Worm (Caenorhabditis elegans): ENCODE data around the gene E02A10.3.
A peak's percentile ranks its signal among the peaks of the same experiment; 100 is the strongest.

E02A10.3 gene

DNA sequence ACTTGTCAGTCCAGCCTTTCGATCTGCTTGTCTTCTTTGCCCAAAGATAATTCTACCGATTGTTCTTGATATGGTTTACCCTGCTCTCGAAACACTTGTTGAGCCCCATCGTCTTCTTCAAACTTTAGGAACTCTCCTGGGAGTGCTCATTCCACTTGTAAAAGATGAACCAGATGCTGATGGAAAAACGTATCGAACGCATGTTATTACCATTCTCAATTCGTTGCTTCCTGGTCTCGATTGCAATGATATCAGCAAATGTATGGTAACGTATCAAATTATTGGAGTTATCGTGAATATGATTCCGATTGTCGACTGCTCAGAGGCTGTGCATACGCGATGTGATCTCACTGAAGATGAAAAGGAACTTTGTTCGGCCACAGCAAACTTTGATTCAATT, 22.4 kb downstream of the E02A10.3 start:
- no peak for TF ChIP-seq sdz-38 (tag; optimal IDR thresholded peaks at IDR 0.05)
- no peak for TF ChIP-seq ceh-58 (GFP tag; IDR thresholded peaks at IDR 0.05)
- TF ChIP-seq him-1 (tag; optimal IDR thresholded peaks at IDR 0.05): no peak

DNA sequence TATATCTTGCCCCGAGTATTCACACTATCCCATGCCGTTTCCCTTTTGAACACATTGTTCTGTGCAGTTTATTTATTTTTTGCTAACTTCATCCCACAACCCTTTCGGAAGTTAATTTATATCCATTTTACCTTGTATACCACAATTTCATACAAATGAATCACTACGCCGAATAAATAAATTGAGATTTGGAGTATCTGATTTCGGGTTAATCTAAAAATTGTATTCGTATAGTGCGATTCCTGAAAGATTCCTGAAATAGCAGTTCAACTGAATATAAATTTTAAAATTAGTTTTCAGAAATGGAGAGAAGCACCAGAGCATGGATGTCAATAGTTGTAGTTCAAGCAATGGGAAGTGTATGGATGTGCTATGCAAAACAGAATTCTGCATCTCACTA, 27.7 kb downstream of the E02A10.3 start, which contains the start of gene erg-28:
erg-28 (plus strand) TSS at position 301 of the 400 bp plus-strand sequence.
- peak; percentile 29 for TF ChIP-seq him-1 (tag; optimal IDR thresholded peaks at IDR 0.05)
- TF ChIP-seq rpc-1 (optimal IDR thresholded peaks at IDR 0.05): no peak
- no peak for TF ChIP-seq rpc-1 (tag; optimal IDR thresholded peaks at IDR 0.05)

DNA sequence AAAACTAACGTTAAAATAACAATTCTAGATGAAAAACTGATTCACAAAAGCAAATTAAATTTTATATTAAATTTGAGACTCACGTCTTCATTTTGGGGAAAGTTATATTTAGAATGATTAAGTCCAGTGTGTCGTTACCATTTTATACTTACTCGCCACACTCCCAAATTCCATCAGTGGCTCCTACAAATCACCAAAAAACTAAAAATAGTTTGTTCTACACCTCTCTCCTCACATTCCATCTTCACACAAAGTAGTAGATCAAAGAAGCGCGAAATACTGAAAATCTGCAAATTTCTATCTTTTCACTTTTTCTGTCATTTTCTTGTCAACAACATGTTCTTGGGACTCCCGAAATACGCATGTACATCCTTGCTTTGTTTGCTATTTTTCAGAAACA, 29.5 kb downstream of the E02A10.3 start, which contains the start of gene ZC116.5:
ZC116.5 (minus strand) TSS at position 101 of the 400 bp plus-strand sequence.
- no peak for TF ChIP-seq F22D6.2 (tag; optimal IDR thresholded peaks at IDR 0.05)
- TF ChIP-seq snpc-1.3 (tag; optimal IDR thresholded peaks at IDR 0.05; ENCODE audit: insufficient read depth): no peak
- no peak for TF ChIP-seq B0019.2 (GFP tag; conservative IDR thresholded peaks at IDR 0.05)
- TF ChIP-seq F57A8.1 (GFP tag; optimal IDR thresholded peaks at IDR 0.05): no peak
- no peak for TF ChIP-seq D2030.7 (GFP tag; IDR thresholded peaks at IDR 0.05)
- no peak for TF ChIP-seq bed-2 (GFP tag; IDR thresholded peaks at IDR 0.05)
- no peak for TF ChIP-seq aptf-3 (GFP tag; IDR thresholded peaks at IDR 0.05)
- TF ChIP-seq sdz-38 (tag; optimal IDR thresholded peaks at IDR 0.05): no peak
- no peak for TF ChIP-seq lag-1 (GFP tag; IDR thresholded peaks at IDR 0.05)
- no peak for TF ChIP-seq pha-4 (tag; optimal IDR thresholded peaks at IDR 0.05)
- TF ChIP-seq ekl-4 (GFP tag; IDR thresholded peaks at IDR 0.05): no peak
- no peak for TF ChIP-seq unc-130 (GFP tag; optimal IDR thresholded peaks at IDR 0.05)
- TF ChIP-seq let-526 (GFP tag; IDR thresholded peaks at IDR 0.05): no peak
- no peak for TF ChIP-seq T07F8.4 (tag; optimal IDR thresholded peaks at IDR 0.05)

DNA sequence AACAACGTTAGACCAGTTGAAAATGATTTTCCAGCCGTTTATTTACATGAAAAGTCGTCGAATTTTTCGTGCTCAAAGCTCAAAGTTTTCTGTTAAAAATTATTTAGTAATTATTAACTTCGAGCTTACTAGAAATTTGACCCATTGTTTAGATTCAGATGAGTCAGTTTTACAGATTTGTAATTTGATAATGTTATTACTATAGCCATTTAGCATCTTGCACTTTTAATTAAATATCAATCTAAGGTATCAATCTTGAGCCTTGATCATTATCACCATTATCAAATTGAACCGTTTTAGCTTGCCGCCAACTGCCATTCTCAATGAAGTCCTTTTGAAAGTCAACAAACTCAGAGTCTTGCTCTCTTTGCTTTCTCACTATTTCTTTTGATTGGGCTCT, 30.1 kb downstream of the E02A10.3 start, which contains the start of gene ZC116.1:
ZC116.1 (plus strand) TSS at position 301 of the 400 bp plus-strand sequence.
- TF ChIP-seq rcor-1 (GFP tag; IDR thresholded peaks at IDR 0.05) (no peak), F55B11.4 (tag; optimal IDR thresholded peaks at IDR 0.05; ENCODE audit: borderline replicate concordance, insufficient read depth) (no peak), zim-3 (tag; optimal IDR thresholded peaks at IDR 0.05) (no peak), nhr-90 (tag; optimal IDR thresholded peaks at IDR 0.05) (no peak), ceh-100 (GFP tag; IDR thresholded peaks at IDR 0.05) (no peak), cebp-1 (GFP tag; IDR thresholded peaks at IDR 0.05) (no peak), cebp-1 (tag; optimal IDR thresholded peaks at IDR 0.05) (no peak), tbp1 (GFP tag; optimal IDR thresholded peaks at IDR 0.05) (no peak), fkh-3 (tag; optimal IDR thresholded peaks at IDR 0.05) (no peak), ztf-18 (tag; optimal IDR thresholded peaks at IDR 0.05) (no peak), Y53G8AR.9 (GFP tag; conservative IDR thresholded peaks at IDR 0.05) (no peak)

- TF ChIP-seq him-1 (tag; optimal IDR thresholded peaks at IDR 0.05) (no peak), lin-40 (tag; optimal IDR thresholded peaks at IDR 0.05) (no peak), Y95B8A.8 (GFP tag; IDR thresholded peaks at IDR 0.05) (no peak), akir-1 (GFP tag; optimal IDR thresholded peaks at IDR 0.05) (no peak), madf-8 (GFP tag; conservative IDR thresholded peaks at IDR 0.05) (no peak), F52B5.7 (tag; optimal IDR thresholded peaks at IDR 0.05) (no peak), ztf-25 (GFP tag; IDR thresholded peaks at IDR 0.05) (no peak), unc-130 (GFP tag; optimal IDR thresholded peaks at IDR 0.05) (no peak), ekl-4 (GFP tag; IDR thresholded peaks at IDR 0.05) (no peak), madf-6 (GFP tag; IDR thresholded peaks at IDR 0.05) (no peak), K12H6.12 (tag; optimal IDR thresholded peaks at IDR 0.05) (no peak), F33H1.4 (GFP tag; IDR thresholded peaks at IDR 0.05) (no peak), gei-17 (GFP tag; optimal IDR thresholded peaks at IDR 0.05) (no peak), attf-5 (GFP tag; optimal IDR thresholded peaks at IDR 0.05) (no peak), hlh-26 (GFP tag; conservative IDR thresholded peaks at IDR 0.05) (no peak), unc-62 (GFP tag; optimal IDR thresholded peaks at IDR 0.05) (no peak), cebp-1 (GFP tag; IDR thresholded peaks at IDR 0.05) (no peak), cebp-1 (tag; optimal IDR thresholded peaks at IDR 0.05) (no peak), fkh-3 (tag; optimal IDR thresholded peaks at IDR 0.05) (no peak), ceh-100 (GFP tag; IDR thresholded peaks at IDR 0.05) (no peak), bed-2 (GFP tag; IDR thresholded peaks at IDR 0.05) (no peak)
These were observed 31.6 kb downstream of the E02A10.3 start, which contains the start of gene cubn-1 for ce11 chrV:12611029-12611428. cubn-1 (plus strand) TSS chrV:12611329.

All from whole organism, young adult.